Fruit fly (Drosophila melanogaster) whole organism, embryonic: ENCODE data around the gene Prim1.

Experiments
- Adf1 ChIP-seq: fragments of 200-800 bp; sonication (Bioruptor generic); IDR thresholded peaks from 2 replicates; pipeline ENCODE4 v1.3.6; 2022; ENCODE audit warnings: missing biosample characterization, missing genetic modification characterization
- Asciz ChIP-seq: fragments of 200-800 bp; sonication (Bioruptor generic); optimal IDR thresholded peaks from 2 replicates; lab custom pipeline; 2017; ENCODE audit warnings: missing biosample characterization, mild to moderate bottlenecking, missing genetic modification characterization, missing genetic modification reagents
- Atf6 ChIP-seq: fragments of 200-800 bp; sonication (Bioruptor generic); IDR thresholded peaks from 2 replicates; pipeline ENCODE4 v1.3.6; 2022; ENCODE audit warnings: missing biosample characterization, missing genetic modification characterization
- C15 ChIP-seq: fragments of 200-800 bp; sonication (Bioruptor generic); IDR thresholded peaks from 3 replicates; pipeline ENCODE4 v1.3.6; 2022; ENCODE audit warnings: missing biosample characterization, missing genetic modification characterization
- CG10431 ChIP-seq: fragments of 200-800 bp; sonication (Bioruptor generic); optimal IDR thresholded peaks from 3 replicates; lab custom pipeline; 2018; ENCODE audit warnings: missing biosample characterization, mild to moderate bottlenecking, missing genetic modification characterization
- CG10654 ChIP-seq: fragments of 200-800 bp; sonication (Bioruptor generic); optimal IDR thresholded peaks from 2 replicates; lab custom pipeline; 2016; ENCODE audit warnings: missing biosample characterization, missing genetic modification characterization
- CG1602 ChIP-seq: fragments of 200-800 bp; sonication (Bioruptor generic); optimal IDR thresholded peaks from 3 replicates; lab custom pipeline; 2016; ENCODE audit warnings: missing biosample characterization, missing genetic modification characterization
- CG30431 ChIP-seq: fragments of 200-800 bp; sonication (Bioruptor generic); optimal IDR thresholded peaks from 2 replicates; lab custom pipeline; 2017; ENCODE audit warnings: missing biosample characterization, missing genetic modification characterization
- CG31388 ChIP-seq: fragments of 200-800 bp; sonication (Bioruptor generic); optimal IDR thresholded peaks from 2 replicates; lab custom pipeline; 2016; ENCODE audit warnings: missing biosample characterization, missing genetic modification characterization
- CG5953 ChIP-seq: fragments of 200-800 bp; sonication (Bioruptor generic); IDR thresholded peaks from 2 replicates; pipeline ENCODE4 v1.3.6; 2022; ENCODE audit warnings: missing biosample characterization, missing genetic modification characterization
- CG6683 ChIP-seq: fragments of 200-800 bp; sonication (Bioruptor generic); optimal IDR thresholded peaks from 2 replicates; lab custom pipeline; 2017; ENCODE audit warnings: missing biosample characterization, mild to moderate bottlenecking, missing genetic modification characterization, missing genetic modification reagents
- CG6765 ChIP-seq: fragments of 200-800 bp; sonication (Bioruptor generic); optimal IDR thresholded peaks from 3 replicates; lab custom pipeline; 2017; ENCODE audit warnings: missing biosample characterization, mild to moderate bottlenecking, missing genetic modification characterization
- CG6791 ChIP-seq: fragments of 200-800 bp; sonication (Bioruptor generic); IDR thresholded peaks from 3 replicates; pipeline ENCODE4 v1.3.6; 2022; ENCODE audit warnings: missing biosample characterization, missing genetic modification characterization; ENCODE audit not compliant: partially characterized antibody
- CG8478 ChIP-seq: fragments of >200 bp; optimal IDR thresholded peaks from 2 replicates; lab custom pipeline; 2018
- CG9727 ChIP-seq: fragments of 200-800 bp; sonication (Bioruptor generic); optimal IDR thresholded peaks from 3 replicates; lab custom pipeline; 2017; ENCODE audit warnings: missing biosample characterization, mild to moderate bottlenecking, missing genetic modification characterization
- CG9797 ChIP-seq: fragments of 200-800 bp; sonication (Bioruptor generic); optimal IDR thresholded peaks from 3 replicates; lab custom pipeline; 2018; ENCODE audit warnings: missing biosample characterization, mild to moderate bottlenecking, missing genetic modification characterization
- Dad ChIP-seq: fragments of 200-800 bp; sonication (Bioruptor generic); optimal IDR thresholded peaks from 3 replicates; lab custom pipeline; 2016; ENCODE audit warnings: missing biosample characterization, missing genetic modification characterization
- Dll ChIP-seq: fragments of 200-800 bp; sonication (Bioruptor generic); IDR thresholded peaks from 4 replicates; pipeline ENCODE4 v1.3.6; 2022; ENCODE audit warnings: missing biosample characterization, missing genetic modification characterization; ENCODE audit not compliant: partially characterized antibody
- H2.0 ChIP-seq: fragments of 200-800 bp; sonication (Bioruptor generic); IDR thresholded peaks from 2 replicates; pipeline ENCODE4 v1.3.6; 2022; ENCODE audit warnings: missing biosample characterization, missing genetic modification characterization
- HLH3B ChIP-seq: fragments of 200-800 bp; sonication (Bioruptor generic); IDR thresholded peaks from 2 replicates; pipeline ENCODE4 v1.3.6; 2022; ENCODE audit warnings: missing biosample characterization, missing genetic modification characterization
- Mes4 ChIP-seq: fragments of 200-800 bp; sonication (Bioruptor generic); optimal IDR thresholded peaks from 2 replicates; lab custom pipeline; 2016; ENCODE audit warnings: missing biosample characterization, missing genetic modification characterization
- Oli ChIP-seq: fragments of 200-800 bp; sonication (Bioruptor generic); optimal IDR thresholded peaks from 2 replicates; lab custom pipeline; 2018; ENCODE audit warnings: missing biosample characterization, mild to moderate bottlenecking, missing genetic modification characterization, moderate library complexity
- Side ChIP-seq: fragments of 200-800 bp; sonication (Bioruptor generic); optimal IDR thresholded peaks from 2 replicates; lab custom pipeline; 2016; ENCODE audit warnings: missing biosample characterization, missing genetic modification characterization
- Sin3A ChIP-seq: fragments of >200 bp; optimal IDR thresholded peaks from 2 replicates; lab custom pipeline; 2018
- Sry-β ChIP-seq: fragments of 200-800 bp; sonication (Bioruptor generic); optimal IDR thresholded peaks from 2 replicates; lab custom pipeline; 2018; ENCODE audit warnings: missing biosample characterization, mild to moderate bottlenecking, missing genetic modification characterization, moderate library complexity
- Stat92E ChIP-seq, 3 experiments: fragments of >200 bp in 2 of 3; fragments of 200-800 bp in 1 of 3; sonication (Bioruptor generic) in 1 of 3; optimal IDR thresholded peaks; 2 replicates each; lab custom pipeline; 2017 to 2019; ENCODE audit warnings: missing biosample characterization in 3 of 3, missing genetic modification characterization in 3 of 3, mild to moderate bottlenecking in 1 of 3, moderate library complexity in 1 of 3
- aop ChIP-seq: fragments of 200-800 bp; sonication (Bioruptor generic); IDR thresholded peaks from 2 replicates; pipeline ENCODE4 v1.3.6; 2022; ENCODE audit warnings: missing biosample characterization, missing genetic modification characterization
- chm ChIP-seq: fragments of 200-800 bp; sonication (Bioruptor generic); IDR thresholded peaks from 2 replicates; pipeline ENCODE4 v1.3.6; 2022; ENCODE audit warnings: missing biosample characterization, missing genetic modification characterization
- ci ChIP-seq: fragments of 200-800 bp; sonication (Bioruptor generic); IDR thresholded peaks from 3 replicates; pipeline ENCODE4 v1.3.6; 2022; ENCODE audit warnings: missing biosample characterization, missing genetic modification characterization
- dm ChIP-seq: fragments of 200-800 bp; sonication (Bioruptor generic); optimal IDR thresholded peaks from 3 replicates; lab custom pipeline; 2016; ENCODE audit warnings: missing biosample characterization, missing genetic modification characterization
- dysf ChIP-seq: fragments of 200-800 bp; sonication (Bioruptor generic); IDR thresholded peaks from 3 replicates; pipeline ENCODE4 v1.3.6; 2022; ENCODE audit warnings: missing biosample characterization, missing genetic modification characterization
- gce ChIP-seq: fragments of 200-800 bp; sonication (Bioruptor generic); IDR thresholded peaks from 3 replicates; pipeline ENCODE4 v1.3.6; 2022; ENCODE audit warnings: missing biosample characterization, missing genetic modification characterization
- grau ChIP-seq: fragments of 200-800 bp; optimal IDR thresholded peaks from 3 replicates; lab custom pipeline; 2019; ENCODE audit warnings: missing biosample characterization, mild to moderate bottlenecking, missing genetic modification characterization, moderate library complexity
- kay ChIP-seq: fragments of 200-800 bp; sonication (Bioruptor generic); optimal IDR thresholded peaks from 2 replicates; lab custom pipeline; 2016; ENCODE audit warnings: missing biosample characterization, missing genetic modification characterization
- luna ChIP-seq: fragments of 200-800 bp; sonication (Bioruptor generic); optimal IDR thresholded peaks from 2 replicates; lab custom pipeline; 2016; ENCODE audit warnings: missing biosample characterization, missing genetic modification characterization
- otp ChIP-seq: fragments of 200-800 bp; sonication (Bioruptor generic); IDR thresholded peaks from 3 replicates; pipeline ENCODE4, ENCODE4 v1.3.6; 2022; ENCODE audit warnings: missing biosample characterization, missing genetic modification characterization
- phol ChIP-seq: fragments of 200-800 bp; sonication (Bioruptor generic); optimal IDR thresholded peaks from 3 replicates; lab custom pipeline; 2018; ENCODE audit warnings: missing biosample characterization, mild to moderate bottlenecking, missing genetic modification characterization, moderate library complexity
- pnt ChIP-seq: fragments of 200-800 bp; sonication (Bioruptor generic); optimal IDR thresholded peaks from 3 replicates; lab custom pipeline; 2016; ENCODE audit warnings: missing biosample characterization, missing genetic modification characterization
- prd ChIP-seq, 3 experiments: fragments of >200 bp in 2 of 3; fragments of 200-800 bp in 1 of 3; sonication (Bioruptor generic) in 1 of 3; optimal IDR thresholded peaks in 2 of 3; IDR thresholded peaks in 1 of 3; 2 replicates in 2 of 3; 3 replicates in 1 of 3; pipeline versions ENCODE4 v1.3.6 to Lab custom; 2017 to 2022; ENCODE audit warnings: missing biosample characterization in 1 of 3, missing genetic modification characterization in 1 of 3
- repo ChIP-seq: fragments of 200-800 bp; sonication (Bioruptor generic); optimal IDR thresholded peaks from 2 replicates; lab custom pipeline; 2016; ENCODE audit warnings: missing biosample characterization, missing genetic modification characterization
- shn ChIP-seq: fragments of 200-800 bp; sonication (Bioruptor generic); optimal IDR thresholded peaks from 3 replicates; lab custom pipeline; 2016; ENCODE audit warnings: missing biosample characterization, missing genetic modification characterization
- sima ChIP-seq: fragments of 200-800 bp; sonication (Bioruptor generic); optimal IDR thresholded peaks from 2 replicates; lab custom pipeline; 2016; ENCODE audit warnings: missing biosample characterization, missing genetic modification characterization
- stwl ChIP-seq: fragments of 200-800 bp; sonication (Bioruptor generic); optimal IDR thresholded peaks from 3 replicates; lab custom pipeline; 2018; ENCODE audit warnings: missing biosample characterization, mild to moderate bottlenecking, missing genetic modification characterization, moderate library complexity
- sug ChIP-seq: fragments of 200-800 bp; optimal IDR thresholded peaks from 2 replicates; lab custom pipeline; 2019; ENCODE audit warnings: missing biosample characterization, mild to moderate bottlenecking, missing genetic modification characterization, moderate library complexity
- tgo ChIP-seq: fragments of 200-800 bp; sonication (Bioruptor generic); IDR thresholded peaks from 3 replicates; pipeline ENCODE4 v1.3.6; 2022; ENCODE audit warnings: missing biosample characterization, missing genetic modification characterization
- twi ChIP-seq: fragments of 200-800 bp; optimal IDR thresholded peaks from 2 replicates; lab custom pipeline; 2019; ENCODE audit warnings: missing biosample characterization, mild to moderate bottlenecking, missing genetic modification characterization, moderate library complexity
- zen ChIP-seq: fragments of 200-800 bp; sonication (Bioruptor generic); optimal IDR thresholded peaks from 3 replicates; lab custom pipeline; 2018; ENCODE audit warnings: missing biosample characterization, mild to moderate bottlenecking, missing genetic modification characterization, moderate library complexity
- zen2 ChIP-seq: fragments of 200-800 bp; sonication (Bioruptor generic); IDR thresholded peaks from 3 replicates; pipeline ENCODE4 v1.3.6; 2022; ENCODE audit warnings: missing biosample characterization, missing genetic modification characterization; ENCODE audit not compliant: partially characterized antibody
- zf30C ChIP-seq: fragments of 200-800 bp; sonication (Bioruptor generic); optimal IDR thresholded peaks from 3 replicates; lab custom pipeline; 2018; ENCODE audit warnings: missing biosample characterization, mild to moderate bottlenecking, missing genetic modification characterization

The Prim1 gene

DNA sequence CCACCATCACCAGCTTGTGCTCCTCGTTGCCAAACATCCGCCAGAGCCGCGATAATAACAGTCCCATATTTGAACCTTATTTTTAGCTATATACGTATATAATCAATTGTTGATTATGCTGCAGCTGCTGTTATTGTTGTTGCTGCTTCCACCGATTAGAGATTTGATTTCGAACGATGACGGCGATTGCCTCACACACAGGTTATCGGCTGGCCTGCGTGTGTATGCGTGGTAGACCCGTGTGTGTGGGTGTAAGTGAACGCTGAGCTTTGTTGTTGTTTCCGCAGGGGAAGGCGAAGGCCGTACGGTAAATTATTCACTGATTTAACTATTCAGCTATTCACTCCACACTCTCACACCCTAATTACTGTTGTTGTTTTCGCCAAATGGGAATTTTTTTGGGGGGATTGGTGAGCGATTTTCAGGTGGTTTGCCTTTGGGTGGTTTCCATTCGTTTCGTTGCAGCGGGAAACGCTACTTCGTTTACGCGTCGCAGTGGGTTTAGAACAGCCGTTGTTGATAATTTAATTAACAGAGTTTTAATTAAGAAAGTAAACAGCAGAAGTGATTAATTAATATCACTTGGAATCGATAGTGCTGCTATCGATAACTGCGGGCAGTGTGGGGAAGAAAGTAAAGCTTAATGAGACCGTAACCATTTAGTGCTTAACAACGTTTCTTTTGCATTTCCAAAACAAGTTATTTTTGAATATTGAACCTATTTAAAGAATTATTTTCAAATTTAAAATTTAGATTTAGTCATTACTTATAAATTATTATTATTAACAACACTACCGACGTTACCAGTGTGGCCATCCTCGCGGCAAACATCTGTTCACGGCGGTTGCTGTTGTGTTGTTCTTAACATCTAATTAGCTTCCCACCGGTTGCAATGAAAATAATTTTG, 40.6 kb upstream of the Prim1 start, which contains the start of the genes Arl5 and CG13671 (continued):
- peak; percentile 50 for TF ChIP-seq shn (GFP tag; lab: Kevin White, UChicago)
- peak; percentile 91 for TF ChIP-seq stwl (tag; lab: Kevin White, UChicago)
- peak; percentile 74 for TF ChIP-seq kay (GFP tag; lab: Kevin White, UChicago)
- TF ChIP-seq CG8478 (lab: Kevin White, UChicago), result no peak
- TF ChIP-seq prd (optimal IDR thresholded peaks at IDR 0.05; lab: Kevin White, UChicago), result no peak
- TF ChIP-seq prd (GFP tag; IDR thresholded peaks at IDR 0.05; lab: Robert Waterston, UW), result peak; percentile 91
- TF ChIP-seq H2.0 (GFP tag; lab: Robert Waterston, UW), result peak; percentile 76
- TF ChIP-seq Stat92E (GFP tag; optimal IDR thresholded peaks at IDR 0.05; lab: Kevin White, UChicago), result peak in 1 of 3 experiments; percentile 10
- TF ChIP-seq HLH3B (GFP tag; lab: Robert Waterston, UW), result peak; percentile 79
- peak; percentile 60 for TF ChIP-seq sug (tag; lab: Kevin White, UChicago)
- peak; percentile 30 for TF ChIP-seq Side
- TF ChIP-seq CG6765 (GFP tag; lab: Kevin White, UChicago), result no peak
- peak; percentile 83 for TF ChIP-seq CG9727 (GFP tag; lab: Kevin White, UChicago)
- peak; percentile 65 for TF ChIP-seq grau
- peak; percentile 8 for TF ChIP-seq Sry-β
- TF ChIP-seq CG10654 (GFP tag; lab: Kevin White, UChicago), result peak; percentile 80
- peak; percentile 43 for TF ChIP-seq CG6683 (GFP tag; lab: Kevin White, UChicago)
- peak; percentile 46 for TF ChIP-seq Oli (tag; lab: Kevin White, UChicago)
- TF ChIP-seq zf30C (GFP tag; lab: Kevin White, UChicago), result no peak
- TF ChIP-seq luna, result peak; percentile 58
- TF ChIP-seq Dll (GFP tag; lab: Robert Waterston, UW), result peak; percentile 86
- TF ChIP-seq CG10431 (GFP tag; lab: Kevin White, UChicago), result no peak
- TF ChIP-seq CG6791 (GFP tag; lab: Robert Waterston, UW), result peak; percentile 73
- peak; percentile 61 for TF ChIP-seq CG30431 (GFP tag; lab: Kevin White, UChicago)
- TF ChIP-seq CG31388 (GFP tag; lab: Kevin White, UChicago), result peak; percentile 70
- TF ChIP-seq aop (GFP tag; lab: Robert Waterston, UW), result no peak
- peak; percentile 85 for TF ChIP-seq CG1602 (GFP tag; lab: Kevin White, UChicago)
- peak; percentile 15 for TF ChIP-seq Mes4
- peak; percentile 86 for TF ChIP-seq phol (tag; lab: Kevin White, UChicago)
- TF ChIP-seq otp, result peak; percentile 87
- peak; percentile 43 for TF ChIP-seq pnt
- TF ChIP-seq CG9797, result peak; percentile 84
- TF ChIP-seq gce (GFP tag; lab: Robert Waterston, UW), result 0 out of 3 replicates have a peak, but pooled peaks have one; percentile 25
- TF ChIP-seq Sin3A (lab: Kevin White, UChicago), result peak; percentile 67
- TF ChIP-seq Adf1 (GFP tag; lab: Robert Waterston, UW), result peak; percentile 21
- TF ChIP-seq ci (GFP tag; lab: Robert Waterston, UW), result peak; percentile 84
- TF ChIP-seq Dad, result peak; percentile 44
- TF ChIP-seq tgo (GFP tag; lab: Robert Waterston, UW), result peak; percentile 80
- TF ChIP-seq CG5953, result no peak
- TF ChIP-seq Atf6, result peak; percentile 68
- peak; percentile 90 for TF ChIP-seq zen (tag; lab: Kevin White, UChicago)
- peak; percentile 64 for TF ChIP-seq chm (GFP tag; lab: Robert Waterston, UW)
- peak; percentile 44; the same call in 2 of the 3 replicates for TF ChIP-seq zen2
- peak; percentile 64; the same call in 1 of the 3 replicates for TF ChIP-seq C15 (GFP tag; lab: Robert Waterston, UW)
- TF ChIP-seq repo (GFP tag; lab: Kevin White, UChicago), result peak; percentile 26
- TF ChIP-seq Asciz (GFP tag; lab: Kevin White, UChicago), result peak; percentile 61
- peak; percentile 49 for TF ChIP-seq twi (tag; lab: Kevin White, UChicago)
- TF ChIP-seq dm (GFP tag; lab: Kevin White, UChicago), result no peak
- TF ChIP-seq sima (GFP tag; lab: Kevin White, UChicago), result no peak
- TF ChIP-seq dysf, result peak; percentile 74
